Worm (Caenorhabditis elegans) whole organism, L4 larva: ENCODE measurements around the gene pqn-8.

Experiments used
- ama-1 ChIP-seq: fragments of 150-350 bp; optimal IDR thresholded peaks from 2 replicates; lab custom pipeline; 2014; ENCODE audit warnings: inconsistent platforms, mixed read lengths
- mdt-29 ChIP-seq: fragments of 200-800 bp; sonication (Bioruptor generic); IDR thresholded peaks from 2 replicates; pipeline ENCODE4 v1.3.6; 2022; ENCODE audit warnings: missing genetic modification reagents, missing genetic modification characterization, missing compliant biosample characterization
- nhr-102 ChIP-seq: sonication (generic microtip); optimal IDR thresholded peaks from 2 replicates; lab custom pipeline; 2016; ENCODE audit warnings: mild to moderate bottlenecking, missing genetic modification characterization, moderate library complexity, missing compliant biosample characterization
- nhr-237 ChIP-seq: sonication (generic microtip); optimal IDR thresholded peaks from 2 replicates; lab custom pipeline; 2017; ENCODE audit warnings: missing biosample characterization, missing genetic modification characterization
- nhr-77 ChIP-seq: fragments of 150-350 bp; optimal IDR thresholded peaks from 2 replicates; lab custom pipeline; 2014; ENCODE audit warnings: missing biosample characterization, missing genetic modification characterization
- snpc-1.2 ChIP-seq: fragments of 200-800 bp; sonication (Bioruptor generic); IDR thresholded peaks from 2 replicates; pipeline ENCODE4 v1.3.6; 2022; ENCODE audit warnings: missing genetic modification reagents, missing genetic modification characterization, missing compliant biosample characterization
- unc-39 ChIP-seq: sonication (generic microtip); optimal IDR thresholded peaks from 2 replicates; lab custom pipeline; 2017; ENCODE audit warnings: missing biosample characterization, missing genetic modification characterization
- zfp-2 ChIP-seq: sonication (generic microtip); optimal IDR thresholded peaks from 2 replicates; lab custom pipeline; 2016; ENCODE audit warnings: mild to moderate bottlenecking, missing genetic modification characterization, missing compliant biosample characterization

- TF ChIP-seq mdt-29 (GFP tag; lab: Robert Waterston, UW) (no peak), zfp-2 (no peak), nhr-77 (tag; lab: Kevin White, UChicago) (no peak), ama-1 (no peak), nhr-237 (tag; lab: Kevin White, UChicago) (no peak), unc-39 (tag; lab: Kevin White, UChicago) (no peak), nhr-102 (tag; lab: Kevin White, UChicago) (no peak), snpc-1.2 (GFP tag; lab: Robert Waterston, UW) (no peak)
Observed at ce11 chrIII:10016413-10017051, 18.7 kb upstream of the pqn-8 start, which contains the start of gene rgs-1.
